Worm (Caenorhabditis elegans): ENCODE measurements around the gene R02F2.9.

R02F2.9 gene

DNA sequence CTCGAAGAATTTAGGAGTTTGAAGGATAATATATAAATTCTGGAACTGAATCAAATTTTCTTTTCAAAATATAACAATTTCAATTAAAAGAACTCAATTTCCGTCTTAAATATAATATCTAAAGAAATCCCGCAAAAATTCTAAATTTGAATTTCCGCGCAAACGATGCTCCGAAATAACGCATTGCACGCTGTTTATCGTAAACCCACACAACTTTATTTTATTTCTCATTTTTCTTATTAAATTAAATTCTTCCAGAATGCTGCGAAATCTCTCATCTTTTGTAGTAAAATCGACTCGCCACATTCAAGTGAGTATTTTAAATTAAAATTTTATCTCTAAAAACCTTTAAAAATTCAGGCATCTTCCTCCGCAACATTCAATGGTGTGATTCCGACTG lies at the start of gene R02F2.9:
Gene R02F2.9, plus strand, starts transcription at position 218 of the 400 bp plus-strand sequence.
- TF ChIP-seq F13C5.2 (tag; optimal IDR thresholded peaks at IDR 0.05): peak; percentile 36
- no peak for TF ChIP-seq ceh-13 (GFP tag; optimal IDR thresholded peaks at IDR 0.05)

- TF ChIP-seq ceh-13 (GFP tag; optimal IDR thresholded peaks at IDR 0.05) (no peak), F13C5.2 (tag; optimal IDR thresholded peaks at IDR 0.05) (peak; percentile 23)
These were observed 49.2 kb upstream of the R02F2.9 start, which contains the start of gene F48E8.8 for ce11 chrIII:5449762-5450308. F48E8.8 (minus strand) TSS chrIII:5449812.

ce11 chrIII:5450430-5450829 lies 48.6 kb upstream of the R02F2.9 start, which contains the start of gene paa-1:
paa-1 (plus strand) TSS chrIII:5450730.
- no peak for TF ChIP-seq sea-1 (GFP tag; conservative IDR thresholded peaks at IDR 0.05)
- TF ChIP-seq hmbx-1 (tag; optimal IDR thresholded peaks at IDR 0.05): no peak
- no peak for TF ChIP-seq scrt-1 (GFP tag; IDR thresholded peaks at IDR 0.05)

DNA sequence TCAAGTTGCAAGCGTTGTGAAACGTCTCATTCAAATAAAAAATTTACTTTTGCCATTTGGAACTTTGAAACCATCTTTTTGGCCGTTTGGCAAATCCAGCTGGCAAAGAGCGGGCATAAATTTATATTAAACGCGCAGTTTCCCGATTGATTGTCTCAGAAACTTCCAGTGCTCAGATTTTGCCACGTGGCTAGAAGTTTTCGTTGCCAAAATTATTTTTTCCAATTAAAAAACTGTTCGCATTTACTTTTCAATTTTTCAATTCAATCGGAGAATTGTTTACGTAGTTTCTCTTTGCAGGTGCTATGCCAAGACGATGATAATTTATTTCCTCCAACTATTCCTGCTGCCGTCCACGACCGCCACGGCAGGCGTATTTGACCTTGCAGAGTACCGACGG lies 45.7 kb upstream of the R02F2.9 start, which contains the start of gene F48E8.4:
Gene F48E8.4, plus strand, starts transcription at position 301 of the 400 bp plus-strand sequence.
- no peak for TF ChIP-seq hmbx-1 (tag; optimal IDR thresholded peaks at IDR 0.05)
- no peak for TF ChIP-seq tbx-37 (GFP tag; conservative IDR thresholded peaks at IDR 0.05)
- TF ChIP-seq ama-1 (optimal IDR thresholded peaks at IDR 0.05): no peak
- TF ChIP-seq pes-1 (GFP tag; IDR thresholded peaks at IDR 0.05): no peak
- no peak for TF ChIP-seq aly-1 (tag; optimal IDR thresholded peaks at IDR 0.05)
- TF ChIP-seq hnd-1 (tag; optimal IDR thresholded peaks at IDR 0.05): no peak
- TF ChIP-seq ceh-13 (GFP tag; optimal IDR thresholded peaks at IDR 0.05): no peak

ce11 chrIII:5461079-5461478 lies 37.9 kb upstream of the R02F2.9 start, which contains the start of gene F48E8.3:
F48E8.3 (plus strand) TSS chrIII:5461379.
- TF ChIP-seq ama-1 (optimal IDR thresholded peaks at IDR 0.05) (no peak), tra-4 (tag; optimal IDR thresholded peaks at IDR 0.05) (no peak), B0310.2 (tag; optimal IDR thresholded peaks at IDR 0.05) (no peak), F13C5.2 (tag; optimal IDR thresholded peaks at IDR 0.05) (no peak), scrt-1 (GFP tag; IDR thresholded peaks at IDR 0.05) (no peak), hmbx-1 (tag; optimal IDR thresholded peaks at IDR 0.05) (no peak), ceh-36 (tag; optimal IDR thresholded peaks at IDR 0.05) (no peak), ets-7 (tag; optimal IDR thresholded peaks at IDR 0.05) (no peak), tbx-37 (GFP tag; conservative IDR thresholded peaks at IDR 0.05) (no peak), aly-1 (tag; optimal IDR thresholded peaks at IDR 0.05) (no peak)

- TF ChIP-seq ama-1 (optimal IDR thresholded peaks at IDR 0.05) (no peak), tra-4 (tag; optimal IDR thresholded peaks at IDR 0.05) (no peak), ets-7 (tag; optimal IDR thresholded peaks at IDR 0.05) (no peak), hmbx-1 (tag; optimal IDR thresholded peaks at IDR 0.05) (no peak), aly-1 (tag; optimal IDR thresholded peaks at IDR 0.05) (no peak), tbx-37 (GFP tag; conservative IDR thresholded peaks at IDR 0.05) (no peak), pes-1 (GFP tag; IDR thresholded peaks at IDR 0.05) (no peak), B0310.2 (tag; optimal IDR thresholded peaks at IDR 0.05) (no peak), hmg-4 (GFP tag; optimal IDR thresholded peaks at IDR 0.05) (no peak), F13C5.2 (tag; optimal IDR thresholded peaks at IDR 0.05) (no peak), scrt-1 (GFP tag; IDR thresholded peaks at IDR 0.05) (no peak), hnd-1 (tag; optimal IDR thresholded peaks at IDR 0.05) (no peak), ceh-13 (GFP tag; optimal IDR thresholded peaks at IDR 0.05) (no peak), flt-1 (GFP tag; IDR thresholded peaks at IDR 0.05) (no peak)
These were observed 34.9 kb upstream of the R02F2.9 start, which contains the start of gene F48E8.2 for ce11 chrIII:5464077-5464476. F48E8.2 (plus strand) TSS chrIII:5464377.

DNA sequence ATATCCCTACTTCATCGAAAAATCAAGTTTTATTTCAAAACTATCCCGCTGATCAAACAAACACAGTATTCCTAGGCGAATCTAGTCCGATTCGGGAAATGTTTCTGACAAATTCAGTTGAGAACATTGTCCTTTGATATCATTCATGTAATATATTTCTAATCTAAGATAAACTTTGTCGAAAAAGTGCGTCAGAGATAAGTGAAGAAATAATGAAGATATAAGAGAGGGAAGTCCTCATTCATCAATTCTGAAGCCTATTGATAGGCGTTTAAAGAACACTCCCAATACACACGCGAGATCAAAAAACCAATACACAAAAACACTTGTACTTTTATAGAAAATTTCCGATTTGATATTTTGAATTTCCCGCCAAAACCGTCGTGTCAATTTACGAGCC lies 34.1 kb upstream of the R02F2.9 start:
- TF ChIP-seq tbx-37 (GFP tag; conservative IDR thresholded peaks at IDR 0.05) (no peak), pes-1 (GFP tag; IDR thresholded peaks at IDR 0.05) (no peak), ceh-36 (tag; optimal IDR thresholded peaks at IDR 0.05) (no peak), hnd-1 (tag; optimal IDR thresholded peaks at IDR 0.05) (no peak), tbx-11 (GFP tag; IDR thresholded peaks at IDR 0.05) (no peak)

DNA sequence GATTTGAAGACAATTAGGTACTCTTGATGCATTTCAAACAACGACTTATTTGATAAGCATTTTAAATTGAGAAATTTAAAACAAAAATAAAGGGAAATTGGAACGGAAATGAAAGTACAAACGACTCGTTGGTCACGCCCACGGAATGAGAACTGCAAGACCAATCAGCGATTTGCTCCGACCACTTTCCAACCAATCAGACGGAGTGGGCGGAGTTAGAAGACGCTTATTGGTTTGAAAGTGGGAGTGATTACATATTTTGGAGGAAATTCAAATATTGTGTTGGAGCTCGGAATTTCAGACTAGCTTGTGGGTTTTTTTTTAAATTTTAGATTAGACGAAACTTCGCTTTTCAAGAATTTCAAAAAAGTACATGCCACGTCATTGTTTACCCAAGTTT lies 29.9 kb upstream of the R02F2.9 start:
- no peak for TF ChIP-seq hmg-4 (GFP tag; optimal IDR thresholded peaks at IDR 0.05)
- TF ChIP-seq B0310.2 (tag; optimal IDR thresholded peaks at IDR 0.05): no peak
- no peak for TF ChIP-seq pes-1 (GFP tag; IDR thresholded peaks at IDR 0.05)
- TF ChIP-seq ceh-13 (GFP tag; optimal IDR thresholded peaks at IDR 0.05): no peak
- no peak for TF ChIP-seq sea-1 (GFP tag; conservative IDR thresholded peaks at IDR 0.05)
- no peak for TF ChIP-seq F13C5.2 (tag; optimal IDR thresholded peaks at IDR 0.05)
- no peak for TF ChIP-seq ceh-36 (tag; optimal IDR thresholded peaks at IDR 0.05)
- no peak for TF ChIP-seq ama-1 (optimal IDR thresholded peaks at IDR 0.05)
- no peak for TF ChIP-seq scrt-1 (GFP tag; IDR thresholded peaks at IDR 0.05)
- TF ChIP-seq tbx-11 (GFP tag; IDR thresholded peaks at IDR 0.05): no peak
- TF ChIP-seq aly-1 (tag; optimal IDR thresholded peaks at IDR 0.05): no peak
- no peak for TF ChIP-seq tra-4 (tag; optimal IDR thresholded peaks at IDR 0.05)
- TF ChIP-seq ets-7 (tag; optimal IDR thresholded peaks at IDR 0.05): no peak
- no peak for TF ChIP-seq tbx-37 (GFP tag; conservative IDR thresholded peaks at IDR 0.05)

ce11 chrIII:5472693-5473092 lies 26.3 kb upstream of the R02F2.9 start:
- TF ChIP-seq B0310.2 (tag; optimal IDR thresholded peaks at IDR 0.05) (no peak), ets-7 (tag; optimal IDR thresholded peaks at IDR 0.05) (no peak), ceh-36 (tag; optimal IDR thresholded peaks at IDR 0.05) (peak; percentile 15), hmg-4 (GFP tag; optimal IDR thresholded peaks at IDR 0.05) (no peak)

Measured in whole organism, early embryonic.